Worm (Caenorhabditis elegans) whole organism, L4 larva: ENCODE data around the gene klf-3.

ENCODE experiments used
- F10B5.3 ChIP-seq: sonication (generic microtip); optimal IDR thresholded peaks from 2 replicates; lab custom pipeline; 2016; ENCODE audit warnings: mild to moderate bottlenecking, missing genetic modification characterization, missing compliant biosample characterization
- F26F4.8 ChIP-seq: fragments of 200-800 bp; sonication (Bioruptor generic); conservative IDR thresholded peaks from 2 replicates; pipeline ENCODE4 v1.3.6; 2022; ENCODE audit warnings: missing genetic modification characterization, missing compliant biosample characterization
- F44E2.7 ChIP-seq: fragments of 200-800 bp; sonication (Bioruptor generic); IDR thresholded peaks from 2 replicates; pipeline ENCODE4 v2.1.2; 2022; ENCODE audit warnings: missing genetic modification characterization, missing compliant biosample characterization
- R02D3.7 ChIP-seq: fragments of 150-350 bp; sonication (generic microtip); optimal IDR thresholded peaks from 3 replicates; lab custom pipeline; 2014; ENCODE audit warnings: missing biosample characterization, missing genetic modification characterization
- Y105C5A.15 ChIP-seq: fragments of 200-800 bp; sonication (Bioruptor generic); IDR thresholded peaks from 2 replicates; pipeline ENCODE4 v1.3.6; 2022; ENCODE audit warnings: missing genetic modification characterization, missing compliant biosample characterization
- Y5F2A.4 ChIP-seq: fragments of 200-800 bp; sonication (Bioruptor generic); optimal IDR thresholded peaks from 2 replicates; lab custom pipeline; 2018; ENCODE audit warnings: mild to moderate bottlenecking, missing genetic modification characterization, missing compliant biosample characterization
- Y75B8A.6 ChIP-seq: fragments of 200-800 bp; sonication (Bioruptor generic); IDR thresholded peaks from 2 replicates; pipeline ENCODE4 v1.3.6; 2022; ENCODE audit warnings: missing genetic modification reagents, missing genetic modification characterization, missing compliant biosample characterization
- ZK546.5 ChIP-seq, 2 experiments: sonication (generic microtip); optimal IDR thresholded peaks; 2 replicates each; lab custom pipeline; 2017; ENCODE audit warnings: missing biosample characterization in 2 of 2, missing genetic modification characterization in 2 of 2
- aha-1 ChIP-seq: fragments of 150-350 bp; peaks from one replicate; lab custom pipeline; 2014; ENCODE audit warnings: missing biosample characterization, missing genetic modification characterization
- aly-2 ChIP-seq: sonication (generic microtip); optimal IDR thresholded peaks from 2 replicates; lab custom pipeline; 2018; ENCODE audit warnings: missing biosample characterization, missing genetic modification characterization
- ceh-44 ChIP-seq: fragments of 200-800 bp; sonication (Bioruptor generic); IDR thresholded peaks from 2 replicates; pipeline ENCODE4 v1.3.6; 2022; ENCODE audit warnings: missing genetic modification reagents, missing genetic modification characterization, missing compliant biosample characterization
- ceh-62 ChIP-seq: sonication (generic microtip); optimal IDR thresholded peaks from 2 replicates; lab custom pipeline; 2017; ENCODE audit warnings: missing biosample characterization, missing genetic modification characterization
- ces-1 ChIP-seq: fragments of 150-350 bp; sonication (generic microtip); optimal IDR thresholded peaks from 4 replicates; lab custom pipeline; 2014; ENCODE audit warnings: missing biosample characterization, missing genetic modification reagents, missing genetic modification characterization
- cey-2 ChIP-seq: sonication (generic microtip); optimal IDR thresholded peaks from 3 replicates; lab custom pipeline; 2017; ENCODE audit warnings: missing genetic modification characterization, mild to moderate bottlenecking, missing compliant biosample characterization, antibody characterized with exemption, borderline replicate concordance; ENCODE audit not compliant: insufficient read depth
- daf-16 ChIP-seq, 3 experiments: sonication (generic microtip); optimal IDR thresholded peaks; 2 replicates each; lab custom pipeline; 2016 to 2017; ENCODE audit warnings: missing genetic modification characterization in 3 of 3, missing genetic modification reagents in 3 of 3, mild to moderate bottlenecking in 2 of 3, missing compliant biosample characterization in 2 of 3, missing biosample characterization in 1 of 3, moderate library complexity in 1 of 3
- daf-8 ChIP-seq: fragments of 200-800 bp; sonication (Bioruptor generic); IDR thresholded peaks from 2 replicates; pipeline ENCODE4 v1.3.6; 2022; ENCODE audit warnings: missing genetic modification characterization, missing compliant biosample characterization
- dmd-8 ChIP-seq: fragments of 200-800 bp; sonication (Bioruptor generic); IDR thresholded peaks from 2 replicates; pipeline ENCODE4 v1.3.6; 2022; ENCODE audit warnings: missing genetic modification characterization, missing compliant biosample characterization
- dpl-1 ChIP-seq: fragments of 150-350 bp; optimal IDR thresholded peaks from 2 replicates; lab custom pipeline; 2014; ENCODE audit warnings: missing biosample characterization, missing genetic modification reagents, missing genetic modification characterization
- dve-1 ChIP-seq: sonication (generic microtip); optimal IDR thresholded peaks from 2 replicates; lab custom pipeline; 2017; ENCODE audit warnings: antibody characterized with exemption, mild to moderate bottlenecking, missing genetic modification characterization, missing compliant biosample characterization; ENCODE audit not compliant: insufficient read depth
- fkh-10 ChIP-seq: fragments of 150-350 bp; optimal IDR thresholded peaks from 2 replicates; lab custom pipeline; 2014; ENCODE audit warnings: missing biosample characterization, missing genetic modification reagents, missing genetic modification characterization
- fos-1 ChIP-seq: fragments of 150-350 bp; optimal IDR thresholded peaks from 2 replicates; lab custom pipeline; 2014; ENCODE audit warnings: missing biosample characterization, missing genetic modification characterization
- gei-8 ChIP-seq: fragments of 200-800 bp; sonication (Bioruptor generic); optimal IDR thresholded peaks from 2 replicates; lab custom pipeline; 2018; ENCODE audit warnings: mild to moderate bottlenecking, missing genetic modification characterization, missing compliant biosample characterization
- hif-1 ChIP-seq, 2 experiments: sonication (generic microtip); optimal IDR thresholded peaks; 2 replicates each; lab custom pipeline; 2016 to 2017; ENCODE audit warnings: missing compliant biosample characterization in 2 of 2, missing genetic modification characterization in 2 of 2, missing genetic modification reagents in 2 of 2, missing genotype in 2 of 2, mild to moderate bottlenecking in 1 of 2
- hlh-11 ChIP-seq: fragments of 200-800 bp; sonication (Bioruptor generic); optimal IDR thresholded peaks from 2 replicates; lab custom pipeline; 2018; ENCODE audit warnings: mild to moderate bottlenecking, missing genetic modification characterization, missing compliant biosample characterization
- hmg-1.1 ChIP-seq: fragments of 200-800 bp; sonication (Bioruptor generic); IDR thresholded peaks from 2 replicates; pipeline ENCODE4 v1.3.6; 2022; ENCODE audit warnings: missing genetic modification reagents, missing genetic modification characterization, missing compliant biosample characterization
- lim-7 ChIP-seq: fragments of 200-800 bp; sonication (Bioruptor generic); IDR thresholded peaks from 2 replicates; pipeline ENCODE4 v1.3.6; 2022; ENCODE audit warnings: missing genetic modification characterization, missing compliant biosample characterization
- lin-1 ChIP-seq: fragments of 200-800 bp; sonication (Bioruptor generic); IDR thresholded peaks from 2 replicates; pipeline ENCODE4 v1.3.6; 2022; ENCODE audit warnings: missing genetic modification reagents, missing genetic modification characterization, missing compliant biosample characterization
- lin-15B ChIP-seq: fragments of 150-350 bp; sonication (generic microtip); optimal IDR thresholded peaks from 3 replicates; lab custom pipeline; 2014; ENCODE audit warnings: missing biosample characterization, missing genetic modification characterization
- mdl-1 ChIP-seq, 2 experiments: fragments of 150-350 bp in 1 of 2; sonication (generic microtip) in 1 of 2; optimal IDR thresholded peaks; 2 replicates each; lab custom pipeline; 2014 to 2017; ENCODE audit warnings: missing biosample characterization in 2 of 2, missing genetic modification characterization in 2 of 2
- mdt-29 ChIP-seq: fragments of 200-800 bp; sonication (Bioruptor generic); IDR thresholded peaks from 2 replicates; pipeline ENCODE4 v1.3.6; 2022; ENCODE audit warnings: missing genetic modification reagents, missing genetic modification characterization, missing compliant biosample characterization
- mxl-2 ChIP-seq: fragments of 200-800 bp; sonication (Bioruptor generic); conservative IDR thresholded peaks from 2 replicates; pipeline ENCODE4 v1.3.6; 2022; ENCODE audit warnings: missing genetic modification reagents, missing genetic modification characterization, missing compliant biosample characterization
- nhr-10 ChIP-seq: fragments of 150-350 bp; optimal IDR thresholded peaks from 2 replicates; lab custom pipeline; 2014; ENCODE audit warnings: missing biosample characterization, missing genetic modification characterization
- nhr-237 ChIP-seq: sonication (generic microtip); optimal IDR thresholded peaks from 2 replicates; lab custom pipeline; 2017; ENCODE audit warnings: missing biosample characterization, missing genetic modification characterization
- nhr-28 ChIP-seq: fragments of 150-350 bp; optimal IDR thresholded peaks from 2 replicates; lab custom pipeline; 2014; ENCODE audit warnings: missing biosample characterization, missing genetic modification characterization
- nhr-41 ChIP-seq: fragments of 200-800 bp; sonication (Bioruptor generic); IDR thresholded peaks from 2 replicates; pipeline ENCODE4 v1.3.6; 2022; ENCODE audit warnings: missing genetic modification reagents, missing genetic modification characterization, missing compliant biosample characterization
- nhr-76 ChIP-seq: fragments of 150-350 bp; optimal IDR thresholded peaks from 2 replicates; lab custom pipeline; 2014; ENCODE audit warnings: missing biosample characterization, missing genetic modification characterization
- nhr-77 ChIP-seq: fragments of 150-350 bp; optimal IDR thresholded peaks from 2 replicates; lab custom pipeline; 2014; ENCODE audit warnings: missing biosample characterization, missing genetic modification characterization
- pha-4 ChIP-seq, 2 experiments: fragments of 150-350 bp in 1 of 2; fragments of 200-800 bp in 1 of 2; sonication (Bioruptor generic) in 1 of 2; IDR thresholded peaks in 1 of 2; optimal IDR thresholded peaks in 1 of 2; 2 replicates each; pipeline versions ENCODE4 v1.3.6 to Lab custom; 2014 to 2022; ENCODE audit warnings: missing genetic modification characterization in 2 of 2, missing genetic modification reagents in 2 of 2, missing biosample characterization in 1 of 2, missing compliant biosample characterization in 1 of 2
- php-3 ChIP-seq: fragments of 200-800 bp; sonication (Bioruptor generic); IDR thresholded peaks from 2 replicates; pipeline ENCODE4 v1.3.6; 2022; ENCODE audit warnings: missing genetic modification reagents, missing genetic modification characterization, missing compliant biosample characterization
- pqm-1 ChIP-seq: sonication (generic microtip); optimal IDR thresholded peaks from 2 replicates; lab custom pipeline; 2017; ENCODE audit warnings: missing biosample characterization, missing genetic modification characterization
- sdz-12 ChIP-seq: fragments of 200-800 bp; sonication (Bioruptor generic); optimal IDR thresholded peaks from 2 replicates; lab custom pipeline; 2018; ENCODE audit warnings: mild to moderate bottlenecking, missing genetic modification characterization, missing compliant biosample characterization
- spr-1 ChIP-seq: sonication (generic microtip); optimal IDR thresholded peaks from 2 replicates; lab custom pipeline; 2016; ENCODE audit warnings: mild to moderate bottlenecking, missing genetic modification characterization, missing compliant biosample characterization
- tra-1 ChIP-seq: fragments of 200-800 bp; sonication (Bioruptor generic); IDR thresholded peaks from 2 replicates; pipeline ENCODE4 v1.3.6; 2022; ENCODE audit warnings: missing genetic modification reagents, missing genetic modification characterization, missing compliant biosample characterization
- unc-130 ChIP-seq: sonication (generic microtip); optimal IDR thresholded peaks from 2 replicates; lab custom pipeline; 2016; ENCODE audit warnings: missing genetic modification reagents, missing genetic modification characterization, missing compliant biosample characterization
- unc-62 ChIP-seq, 3 experiments: fragments of 150-350 bp in 1 of 3; sonication (generic microtip); optimal IDR thresholded peaks in 2 of 3; peaks in 1 of 3; 1 replicate in 1 of 3; 2 replicates in 2 of 3; lab custom pipeline; 2014 to 2017; ENCODE audit warnings: missing biosample characterization in 3 of 3, missing genetic modification characterization in 3 of 3, missing genetic modification reagents in 3 of 3, missing genotype in 1 of 3
- zag-1 ChIP-seq: fragments of 150-350 bp; optimal IDR thresholded peaks from 2 replicates; lab custom pipeline; 2014; ENCODE audit warnings: missing biosample characterization, missing genetic modification characterization
- zip-11 ChIP-seq: fragments of 200-800 bp; sonication (Bioruptor generic); IDR thresholded peaks from 2 replicates; pipeline ENCODE4 v1.3.6; 2022; ENCODE audit warnings: missing genetic modification characterization, missing compliant biosample characterization
- ztf-11 ChIP-seq: fragments of 150-350 bp; optimal IDR thresholded peaks from 2 replicates; lab custom pipeline; 2014; ENCODE audit warnings: missing biosample characterization, missing genetic modification characterization

Gene klf-3

DNA sequence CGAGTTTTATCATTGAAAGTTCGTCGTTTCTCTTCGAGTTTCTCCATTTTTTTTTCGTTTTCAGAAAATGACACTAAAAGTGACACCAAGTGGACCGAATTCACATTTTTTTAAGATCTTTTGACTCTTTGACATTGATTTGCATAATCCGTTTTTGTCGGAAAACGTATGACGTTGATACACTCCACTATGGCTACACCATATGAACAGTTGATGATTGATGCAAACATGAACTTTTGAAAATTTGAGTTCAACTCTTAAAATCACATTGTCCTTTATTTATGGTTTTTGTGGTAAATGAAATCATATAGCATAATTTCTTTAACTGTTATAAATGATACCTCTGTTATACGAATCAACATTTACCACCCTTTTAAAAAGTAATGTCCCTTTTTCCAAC is 42.1 kb downstream of the klf-3 start, which contains the start of gene T19D12.10:
TSS of gene T19D12.10 (minus strand) at position 101 of the 400 bp plus-strand sequence.
- TF ChIP-seq unc-62 (GFP tag; optimal IDR thresholded peaks at IDR 0.05 in 1 of 2; lab: Kevin White, UChicago) = peak in 1 of 2 experiments; percentile 42
- no peak for TF ChIP-seq unc-62 (tag; optimal IDR thresholded peaks at IDR 0.05; lab: Kevin White, UChicago)
- TF ChIP-seq hmg-1.1 (GFP tag; lab: Robert Waterston, UW) = no peak

DNA sequence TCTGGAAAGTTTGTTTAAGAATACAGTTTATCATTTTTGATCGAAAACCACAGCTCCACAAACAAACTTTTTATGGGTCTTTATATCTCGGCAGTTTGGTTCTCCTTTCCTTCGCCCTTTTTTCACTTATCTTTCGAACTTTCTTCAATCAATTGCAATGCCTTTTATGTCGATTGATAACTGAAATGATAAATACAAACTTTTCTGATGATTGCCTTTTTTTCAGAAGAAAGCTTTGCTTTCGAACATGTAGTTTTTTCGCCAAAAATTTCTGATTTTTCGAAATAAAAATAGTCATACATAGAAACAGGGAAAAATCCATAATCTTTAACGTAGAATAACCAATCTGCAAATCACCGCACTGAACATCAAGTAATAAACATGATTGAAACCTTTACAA is 44.5 kb downstream of the klf-3 start, which contains the start of gene T19D12.2:
TSS of gene T19D12.2 (plus strand) at position 125 of the 400 bp plus-strand sequence.
- TF ChIP-seq R02D3.7 = no peak
- TF ChIP-seq nhr-237 (tag; lab: Kevin White, UChicago) = no peak
- no peak for TF ChIP-seq mxl-2
- TF ChIP-seq nhr-10 = no peak
- TF ChIP-seq nhr-77 (tag; lab: Kevin White, UChicago) = no peak
- no peak for TF ChIP-seq nhr-41
- TF ChIP-seq hlh-11 (tag; lab: Kevin White, UChicago) = peak; percentile 18
- no peak for TF ChIP-seq ceh-62 (tag; lab: Kevin White, UChicago)
- TF ChIP-seq nhr-76 = no peak
- no peak for TF ChIP-seq ZK546.5 (tag; optimal IDR thresholded peaks at IDR 0.05; lab: Kevin White, UChicago)
- TF ChIP-seq lim-7 (GFP tag; lab: Robert Waterston, UW) = no peak
- TF ChIP-seq mdl-1 (tag; optimal IDR thresholded peaks at IDR 0.05; lab: Kevin White, UChicago) = no peak
- TF ChIP-seq Y105C5A.15 (GFP tag; lab: Robert Waterston, UW) = no peak
- TF ChIP-seq dmd-8 = no peak
- TF ChIP-seq zag-1 = no peak
- no peak for TF ChIP-seq sdz-12 (GFP tag; lab: Kevin White, UChicago)
- TF ChIP-seq spr-1 = no peak
- TF ChIP-seq ceh-44 = no peak
- no peak for TF ChIP-seq fos-1 (tag; lab: Kevin White, UChicago)
- TF ChIP-seq zip-11 = no peak
- TF ChIP-seq F26F4.8 (GFP tag; lab: Robert Waterston, UW) = no peak
- TF ChIP-seq dpl-1 = no peak
- TF ChIP-seq cey-2 (tag; lab: Kevin White, UChicago) = no peak
- TF ChIP-seq lin-15B = no peak
- TF ChIP-seq php-3 (GFP tag; lab: Robert Waterston, UW) = peak; percentile 81; the same call in 1 of the 2 replicates
- TF ChIP-seq aha-1 = no peak
- peak; percentile 33 for TF ChIP-seq dve-1 (tag; lab: Kevin White, UChicago)
- peak; percentile 19 for TF ChIP-seq nhr-28 (tag; lab: Kevin White, UChicago)
- no peak for TF ChIP-seq daf-8 (GFP tag; lab: Robert Waterston, UW)
- TF ChIP-seq ztf-11 (tag; lab: Kevin White, UChicago) = no peak
- TF ChIP-seq hmg-1.1 (GFP tag; lab: Robert Waterston, UW) = no peak
- TF ChIP-seq unc-130 (GFP tag; lab: Kevin White, UChicago) = no peak
- TF ChIP-seq Y5F2A.4 = no peak
- TF ChIP-seq gei-8 (GFP tag; lab: Kevin White, UChicago) = no peak
- no peak for TF ChIP-seq F44E2.7 (GFP tag; lab: Robert Waterston, UW)
- no peak for TF ChIP-seq daf-16 (GFP tag; optimal IDR thresholded peaks at IDR 0.05; lab: Kevin White, UChicago)
- TF ChIP-seq daf-16 (tag; optimal IDR thresholded peaks at IDR 0.05; lab: Kevin White, UChicago) = peak; percentile 45
- TF ChIP-seq lin-1 (GFP tag; lab: Robert Waterston, UW) = no peak
- no peak for TF ChIP-seq F10B5.3 (tag; lab: Kevin White, UChicago)
- no peak for TF ChIP-seq fkh-10
- TF ChIP-seq pha-4 (GFP tag; IDR thresholded peaks at IDR 0.05; lab: Robert Waterston, UW) = no peak
- no peak for TF ChIP-seq pha-4 (tag; optimal IDR thresholded peaks at IDR 0.05; lab: Kevin White, UChicago)
- peak; percentile 93 for TF ChIP-seq pqm-1 (tag; lab: Kevin White, UChicago)
- no peak for TF ChIP-seq aly-2 (tag; lab: Kevin White, UChicago)
- TF ChIP-seq hif-1 (tag; optimal IDR thresholded peaks at IDR 0.05; lab: Kevin White, UChicago) = no peak
- TF ChIP-seq ces-1 (GFP tag; lab: Kevin White, UChicago) = no peak
- no peak for TF ChIP-seq tra-1 (GFP tag; lab: Robert Waterston, UW)
- TF ChIP-seq mdt-29 (GFP tag; lab: Robert Waterston, UW) = no peak
- TF ChIP-seq Y75B8A.6 (GFP tag; lab: Robert Waterston, UW) = no peak
